Worm (Caenorhabditis elegans): ENCODE data around the gene fbxa-67.

DNA sequence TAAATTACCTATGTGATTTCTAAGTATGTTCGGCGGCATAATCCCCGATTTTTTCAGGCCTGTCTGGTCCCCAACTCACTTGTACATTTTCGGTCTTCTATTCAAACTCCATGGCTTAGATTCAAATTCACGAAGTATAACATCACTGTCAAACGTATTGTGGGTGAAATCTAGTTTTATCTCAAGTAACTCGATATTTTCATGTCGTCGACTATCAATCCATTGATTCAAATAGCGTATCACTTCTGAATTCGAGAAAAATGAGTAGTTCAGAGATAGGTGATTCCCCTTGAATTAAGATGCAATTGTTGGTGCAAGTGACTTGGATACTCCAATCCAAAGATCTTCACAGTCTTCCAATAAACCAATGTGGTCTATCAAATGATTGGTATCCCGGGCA lies 14.2 kb upstream of the fbxa-67 start:
- TF ChIP-seq pqm-1 (tag; optimal IDR thresholded peaks at IDR 0.05): no peak
- TF ChIP-seq lin-39 (tag; optimal IDR thresholded peaks at IDR 0.05): no peak
- TF ChIP-seq pha-4 (GFP tag; IDR thresholded peaks at IDR 0.05): no peak
- TF ChIP-seq pha-4 (tag; optimal IDR thresholded peaks at IDR 0.05): no peak
- no peak for TF ChIP-seq nhr-11 (tag; optimal IDR thresholded peaks at IDR 0.05)
- no peak for TF ChIP-seq nhr-237 (tag; optimal IDR thresholded peaks at IDR 0.05)
- TF ChIP-seq ces-1 (GFP tag; optimal IDR thresholded peaks at IDR 0.05): no peak
- TF ChIP-seq nhr-25 (tag; optimal IDR thresholded peaks at IDR 0.05; ENCODE audit: borderline replicate concordance, insufficient read depth): no peak
- no peak for TF ChIP-seq hmg-1.1 (GFP tag; IDR thresholded peaks at IDR 0.05)
- no peak for TF ChIP-seq ceh-82 (tag; optimal IDR thresholded peaks at IDR 0.05)
- TF ChIP-seq unc-62 (GFP tag; optimal IDR thresholded peaks at IDR 0.05 in 1 of 2): peak in 1 of 2 experiments; percentile 94
- no peak for TF ChIP-seq unc-62 (tag; optimal IDR thresholded peaks at IDR 0.05)
- no peak for TF ChIP-seq nhr-6 (tag; optimal IDR thresholded peaks at IDR 0.05)
- TF ChIP-seq lin-29 (GFP tag; IDR thresholded peaks at IDR 0.05): no peak
- no peak for TF ChIP-seq zfp-3 (GFP tag; conservative IDR thresholded peaks at IDR 0.05)
- no peak for TF ChIP-seq unc-130 (GFP tag; optimal IDR thresholded peaks at IDR 0.05)

Data from whole organism, L4 larva.